Worm (Caenorhabditis elegans): Measurements from ENCODE around the gene acl-4.

ce11 chrX:2105310-2105709, 35.1 kb upstream of the acl-4 start, which contains the start of gene F53B1.3:
- TF ChIP-seq pha-2 (tag; optimal IDR thresholded peaks at IDR 0.05), result no peak
- TF ChIP-seq elt-4 (tag; optimal IDR thresholded peaks at IDR 0.05), result no peak
- no peak for TF ChIP-seq sox-2 (GFP tag; IDR thresholded peaks at IDR 0.05)
- TF ChIP-seq ama-1 (optimal IDR thresholded peaks at IDR 0.05), result no peak
- no peak for TF ChIP-seq ceh-45 (GFP tag; IDR thresholded peaks at IDR 0.05)
- TF ChIP-seq hlh-6 (tag; optimal IDR thresholded peaks at IDR 0.05), result no peak
- TF ChIP-seq tbx-2 (tag; optimal IDR thresholded peaks at IDR 0.05), result no peak
- no peak for TF ChIP-seq unc-86 (tag; optimal IDR thresholded peaks at IDR 0.05)
- TF ChIP-seq pax-1 (tag; optimal IDR thresholded peaks at IDR 0.05), result no peak
- no peak for TF ChIP-seq zip-5 (tag; optimal IDR thresholded peaks at IDR 0.05)

All from whole organism, late embryonic.